Worm (Caenorhabditis elegans): Measurements from ENCODE around the gene C16C8.5.

DNA sequence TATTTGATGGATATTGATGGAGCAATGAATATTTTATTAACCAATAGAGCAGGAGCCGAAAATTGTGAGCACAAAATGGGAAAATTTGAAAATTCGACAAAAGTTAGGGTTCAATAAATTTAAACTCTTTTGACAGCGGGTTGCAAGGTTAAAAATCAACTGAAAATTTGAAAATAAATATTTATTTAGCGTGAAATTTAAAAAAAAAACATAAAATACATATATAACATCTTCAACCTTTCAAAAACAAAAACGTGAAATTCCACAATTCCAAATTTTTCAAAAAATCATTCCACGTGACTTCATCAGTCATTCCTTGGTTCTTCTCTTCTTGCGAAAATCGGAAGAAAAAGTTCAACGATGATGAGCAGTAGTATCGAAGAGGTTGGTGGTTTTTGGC, 15.8 kb downstream of the C16C8.5 start, which contains the start of gene C16C8.18:
- TF ChIP-seq madf-2 (tag; optimal IDR thresholded peaks at IDR 0.05) (no peak), ama-1 (optimal IDR thresholded peaks at IDR 0.05) (no peak), gmeb-2 (tag; optimal IDR thresholded peaks at IDR 0.05) (no peak), unc-55 (GFP tag; optimal IDR thresholded peaks at IDR 0.05) (no peak), fkh-10 (GFP tag; optimal IDR thresholded peaks at IDR 0.05) (no peak), C38D4.7 (GFP tag; optimal IDR thresholded peaks at IDR 0.05) (no peak), ceh-24 (tag; optimal IDR thresholded peaks at IDR 0.05) (no peak), sox-4 (tag; optimal IDR thresholded peaks at IDR 0.05) (no peak), pax-1 (tag; optimal IDR thresholded peaks at IDR 0.05) (no peak), Y22D7AL.16 (tag; optimal IDR thresholded peaks at IDR 0.05) (no peak), ceh-31 (tag; optimal IDR thresholded peaks at IDR 0.05) (no peak), T23F11.4 (GFP tag; optimal IDR thresholded peaks at IDR 0.05) (no peak)
